Worm (Caenorhabditis elegans): ENCODE results near the gene rpl-26.

The rpl-26 gene

DNA sequence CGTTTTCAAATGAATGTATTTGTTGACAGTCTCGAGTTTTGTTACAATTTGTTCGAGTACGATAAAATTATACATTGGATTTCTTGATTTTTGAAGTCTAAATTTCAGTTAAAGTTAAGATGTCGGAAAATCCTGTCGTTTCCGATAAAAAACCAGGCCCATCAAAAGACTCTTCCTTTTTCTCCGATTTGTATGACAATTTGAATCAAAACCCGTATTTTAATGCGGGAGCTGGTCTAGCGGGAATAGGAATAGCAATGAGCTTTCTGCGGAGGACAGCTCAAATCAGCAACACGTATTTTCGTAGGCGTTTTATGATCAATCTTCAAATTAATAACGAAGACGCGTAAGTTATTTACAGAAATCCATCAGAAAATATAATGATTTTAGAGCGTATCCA lies 31.6 kb upstream of the rpl-26 start, which contains the start of gene bcs-1 (continued):
- TF ChIP-seq bed-1 (GFP tag; IDR thresholded peaks at IDR 0.05) (no peak), T26A5.8 (tag; optimal IDR thresholded peaks at IDR 0.05) (no peak), madf-6 (GFP tag; IDR thresholded peaks at IDR 0.05) (peak; percentile 70; the same call in 1 of the 2 replicates), lin-54 (GFP tag; optimal IDR thresholded peaks at IDR 0.05) (peak; percentile 10), ccch-3 (GFP tag; optimal IDR thresholded peaks at IDR 0.05) (no peak), madf-3 (GFP tag; IDR thresholded peaks at IDR 0.05) (0 out of 2 replicates have a peak, but pooled peaks have one; percentile 67), attf-6 (GFP tag; IDR thresholded peaks at IDR 0.05) (peak; percentile 42), tlf-1 (GFP tag; optimal IDR thresholded peaks at IDR 0.05) (no peak), dox-1 (GFP tag; IDR thresholded peaks at IDR 0.05) (no peak), rpc-1 (optimal IDR thresholded peaks at IDR 0.05) (no peak), rpc-1 (tag; optimal IDR thresholded peaks at IDR 0.05) (no peak), B0019.2 (GFP tag; conservative IDR thresholded peaks at IDR 0.05) (no peak), rcor-1 (GFP tag; IDR thresholded peaks at IDR 0.05) (no peak), F37B4.10 (GFP tag; IDR thresholded peaks at IDR 0.05) (no peak), nhr-179 (tag; optimal IDR thresholded peaks at IDR 0.05) (no peak), ztf-28 (GFP tag; IDR thresholded peaks at IDR 0.05) (no peak), mcd-1 (GFP tag; IDR thresholded peaks at IDR 0.05) (no peak), D2030.7 (GFP tag; IDR thresholded peaks at IDR 0.05) (no peak), efl-1 (GFP tag; optimal IDR thresholded peaks at IDR 0.05) (no peak), gei-17 (GFP tag; optimal IDR thresholded peaks at IDR 0.05) (no peak), mxl-1 (tag; optimal IDR thresholded peaks at IDR 0.05) (no peak), ztf-22 (GFP tag; optimal IDR thresholded peaks at IDR 0.05) (no peak), cebp-1 (GFP tag; IDR thresholded peaks at IDR 0.05) (no peak), cebp-1 (tag; optimal IDR thresholded peaks at IDR 0.05) (no peak), pbrm-1 (GFP tag; IDR thresholded peaks at IDR 0.05) (no peak), B0336.3 (GFP tag; IDR thresholded peaks at IDR 0.05) (peak; percentile 52; the same call in 1 of the 2 replicates), aptf-2 (GFP tag; conservative IDR thresholded peaks at IDR 0.05) (no peak), bed-2 (GFP tag; IDR thresholded peaks at IDR 0.05) (no peak), dpff-1 (tag; optimal IDR thresholded peaks at IDR 0.05) (no peak), ceh-40 (GFP tag; IDR thresholded peaks at IDR 0.05) (no peak), ama-1 (optimal IDR thresholded peaks at IDR 0.05) (no peak), ama-1 (GFP tag; optimal IDR thresholded peaks at IDR 0.05) (no peak), hsf-1 (GFP tag; IDR thresholded peaks at IDR 0.05) (no peak), hlh-26 (GFP tag; conservative IDR thresholded peaks at IDR 0.05) (no peak), snpc-1.1 (tag; optimal IDR thresholded peaks at IDR 0.05; ENCODE audit: insufficient read depth) (peak; percentile 36), T07F8.4 (tag; optimal IDR thresholded peaks at IDR 0.05) (no peak), nhr-80 (tag; optimal IDR thresholded peaks at IDR 0.05) (no peak), mel-28 (tag; optimal IDR thresholded peaks at IDR 0.05; ENCODE audit: borderline replicate concordance) (no peak), ceh-79 (tag; optimal IDR thresholded peaks at IDR 0.05) (no peak), unc-130 (GFP tag; optimal IDR thresholded peaks at IDR 0.05) (no peak), egl-44 (GFP tag; IDR thresholded peaks at IDR 0.05) (no peak), hlh-12 (tag; optimal IDR thresholded peaks at IDR 0.05) (no peak), lir-1 (GFP tag; conservative IDR thresholded peaks at IDR 0.05) (no peak), F39B2.1 (GFP tag; IDR thresholded peaks at IDR 0.05) (0 out of 2 replicates have a peak, but pooled peaks have one; percentile 44), ceh-100 (GFP tag; IDR thresholded peaks at IDR 0.05) (0 out of 2 replicates have a peak, but pooled peaks have one; percentile 8), zim-3 (tag; optimal IDR thresholded peaks at IDR 0.05) (no peak), him-1 (tag; optimal IDR thresholded peaks at IDR 0.05) (no peak), rec-8 (tag; optimal IDR thresholded peaks at IDR 0.05) (no peak), ceh-91 (GFP tag; IDR thresholded peaks at IDR 0.05) (0 out of 2 replicates have a peak, but pooled peaks have one; percentile 10), mes-4 (tag; optimal IDR thresholded peaks at IDR 0.05) (no peak)

Measured in whole organism, young adult.